Worm (Caenorhabditis elegans): Measurements from ENCODE around the gene gly-6.

- TF ChIP-seq M03D4.4 (tag; optimal IDR thresholded peaks at IDR 0.05) = no peak
- no peak for TF ChIP-seq nhr-28 (tag; optimal IDR thresholded peaks at IDR 0.05)
- TF ChIP-seq unc-39 (tag; optimal IDR thresholded peaks at IDR 0.05) = no peak
- no peak for TF ChIP-seq nhr-237 (tag; optimal IDR thresholded peaks at IDR 0.05)
- no peak for TF ChIP-seq lin-13 (tag; optimal IDR thresholded peaks at IDR 0.05)
- TF ChIP-seq ztf-11 (tag; optimal IDR thresholded peaks at IDR 0.05) = no peak
- no peak for TF ChIP-seq bed-3 (GFP tag; optimal IDR thresholded peaks at IDR 0.05)
Observed at ce11 chrIII:4332543-4333042, 1.6 kb upstream of the gly-6 start, which contains the start of gene cdk-12.
